Comparison of ENCODE assay signal across 1 fruit fly cellular context in the genomic region with DNA sequence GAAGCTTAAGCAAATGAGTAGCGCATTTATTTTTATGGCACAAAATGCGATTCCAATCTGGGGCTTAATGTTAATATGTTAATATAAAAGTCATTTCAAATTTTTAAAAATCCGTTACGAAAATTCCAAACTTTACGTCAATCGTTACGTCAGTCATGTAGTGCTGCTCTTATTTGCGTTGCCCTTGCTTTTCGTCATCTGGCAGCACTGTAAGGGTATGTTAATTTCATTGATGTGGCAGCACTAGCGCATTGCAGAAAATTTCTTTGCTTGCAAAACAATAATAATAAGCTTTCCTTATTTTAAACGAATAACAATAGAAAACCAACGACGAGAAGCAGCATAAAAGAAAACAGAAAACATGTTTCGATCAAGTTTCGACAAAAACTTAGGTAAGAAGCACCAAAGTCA.
TF ChIP-seq lines count a peak whose summit lies in the region.

A gene (plus strand): TSS at position 167 of the 411 bp plus-strand sequence.

TF ChIP-seq in whole organism, embryonic, 481 proteins besides CTCF, POLR2A, EP300 and RAD21 (continued from another document):
- no peak for TF ChIP-seq CG6689 (GFP tag; IDR thresholded peaks at IDR 0.05; lab: Robert Waterston, UW)
- TF ChIP-seq CG17612 (GFP tag; IDR thresholded peaks at IDR 0.05; lab: Robert Waterston, UW), result no peak
- TF ChIP-seq toy (GFP tag; IDR thresholded peaks at IDR 0.05; lab: Robert Waterston, UW), result no peak
- no peak for TF ChIP-seq CG13894 (tag; optimal IDR thresholded peaks at IDR 0.05; lab: Kevin White, UChicago)
- no peak for TF ChIP-seq HHEX (GFP tag; optimal IDR thresholded peaks at IDR 0.05; lab: Kevin White, UChicago)
- TF ChIP-seq cwo (GFP tag; optimal IDR thresholded peaks at IDR 0.05; lab: Kevin White, UChicago), result no peak
- no peak for TF ChIP-seq cato (GFP tag; optimal IDR thresholded peaks at IDR 0.05; lab: Kevin White, UChicago; ENCODE audit: borderline replicate concordance)
- TF ChIP-seq Aef1 (GFP tag; IDR thresholded peaks at IDR 0.05; lab: Robert Waterston, UW), result no peak
- no peak for TF ChIP-seq Bgb (GFP tag; IDR thresholded peaks at IDR 0.05; lab: Robert Waterston, UW; ENCODE audit: partially characterized antibody)
- peak; percentile 86 for TF ChIP-seq trem (tag; optimal IDR thresholded peaks at IDR 0.05; lab: Kevin White, UChicago)
- no peak for TF ChIP-seq HLH4C (GFP tag; IDR thresholded peaks at IDR 0.05; lab: Robert Waterston, UW; ENCODE audit: partially characterized antibody)
- TF ChIP-seq otp (GFP tag; IDR thresholded peaks at IDR 0.05; lab: Robert Waterston, UW), result no peak
- TF ChIP-seq CG15696 (tag; optimal IDR thresholded peaks at IDR 0.05; lab: Kevin White, UChicago), result no peak
- TF ChIP-seq crp (GFP tag; optimal IDR thresholded peaks at IDR 0.05; lab: Kevin White, UChicago), result peak in 1 of 2 experiments; percentile 70
- TF ChIP-seq CG2116 (GFP tag; optimal IDR thresholded peaks at IDR 0.05; lab: Kevin White, UChicago), result peak; percentile 68
- no peak for TF ChIP-seq Bteb2 (GFP tag; optimal IDR thresholded peaks at IDR 0.05; lab: Kevin White, UChicago)
- no peak for TF ChIP-seq Hr78 (GFP tag; optimal IDR thresholded peaks at IDR 0.05; lab: Kevin White, UChicago)
- TF ChIP-seq CG10431 (GFP tag; optimal IDR thresholded peaks at IDR 0.05; lab: Kevin White, UChicago), result peak; percentile 89
- TF ChIP-seq CrebB (tag; optimal IDR thresholded peaks at IDR 0.05; lab: Kevin White, UChicago), result no peak
- no peak for TF ChIP-seq fd102C (GFP tag; optimal IDR thresholded peaks at IDR 0.05; lab: Kevin White, UChicago)
- TF ChIP-seq CG18476 (GFP tag; optimal IDR thresholded peaks at IDR 0.05; lab: Kevin White, UChicago), result no peak
- TF ChIP-seq CG10267 (tag; optimal IDR thresholded peaks at IDR 0.05; lab: Kevin White, UChicago), result peak; percentile 54
- no peak for TF ChIP-seq CG17802 (tag; optimal IDR thresholded peaks at IDR 0.05; lab: Kevin White, UChicago)
- no peak for TF ChIP-seq CG10959 (GFP tag; IDR thresholded peaks at IDR 0.05; lab: Robert Waterston, UW)
- no peak for TF ChIP-seq CG14667 (GFP tag; IDR thresholded peaks at IDR 0.05; lab: Robert Waterston, UW)
- TF ChIP-seq Vsx1 (GFP tag; optimal IDR thresholded peaks at IDR 0.05; lab: Kevin White, UChicago), result no peak
- TF ChIP-seq Sox102F (GFP tag; optimal IDR thresholded peaks at IDR 0.05; lab: Kevin White, UChicago), result no peak
- peak; percentile 58 for TF ChIP-seq Med (GFP tag; lab: Kevin White, UChicago)
- no peak for TF ChIP-seq CG30403 (GFP tag; optimal IDR thresholded peaks at IDR 0.05; lab: Kevin White, UChicago)
- no peak for TF ChIP-seq gsb-n (tag; optimal IDR thresholded peaks at IDR 0.05; lab: Kevin White, UChicago)
- no peak for TF ChIP-seq CG10147 (GFP tag; optimal IDR thresholded peaks at IDR 0.05; lab: Kevin White, UChicago)
- no peak for TF ChIP-seq CG10366 (GFP tag; IDR thresholded peaks at IDR 0.05; lab: Robert Waterston, UW)
- no peak for TF ChIP-seq HLHmδ (GFP tag; optimal IDR thresholded peaks at IDR 0.05; lab: Kevin White, UChicago)
- TF ChIP-seq CG2202 (tag; optimal IDR thresholded peaks at IDR 0.05; lab: Kevin White, UChicago), result no peak
